Fruit fly (Drosophila melanogaster) whole organism, embryonic: ENCODE results near the gene Sulf1.

ENCODE experiments used
- ATbp ChIP-seq: fragments of 200-800 bp; sonication (Bioruptor generic); optimal IDR thresholded peaks from 2 replicates; lab custom pipeline; 2017; ENCODE audit warnings: missing biosample characterization, mild to moderate bottlenecking, missing genetic modification characterization, missing genetic modification reagents
- Abd-B ChIP-seq: fragments of 200-800 bp; sonication (Bioruptor generic); optimal IDR thresholded peaks from 2 replicates; lab custom pipeline; 2018; ENCODE audit warnings: missing biosample characterization, mild to moderate bottlenecking, missing genetic modification characterization, moderate library complexity
- Adf1 ChIP-seq: fragments of 200-800 bp; sonication (Bioruptor generic); IDR thresholded peaks from 2 replicates; pipeline ENCODE4 v1.3.6; 2022; ENCODE audit warnings: missing biosample characterization, missing genetic modification characterization
- Atf-2 ChIP-seq: fragments of 200-800 bp; sonication (Bioruptor generic); optimal IDR thresholded peaks from 2 replicates; lab custom pipeline; 2016; ENCODE audit warnings: missing biosample characterization, missing genetic modification characterization
- Blimp-1 ChIP-seq: fragments of 200-800 bp; sonication (Bioruptor generic); optimal IDR thresholded peaks from 3 replicates; lab custom pipeline; 2018; ENCODE audit warnings: missing biosample characterization, missing genetic modification characterization, mild to moderate bottlenecking, moderate library complexity, missing genetic modification reagents
- CG10431 ChIP-seq: fragments of 200-800 bp; sonication (Bioruptor generic); optimal IDR thresholded peaks from 3 replicates; lab custom pipeline; 2018; ENCODE audit warnings: missing biosample characterization, mild to moderate bottlenecking, missing genetic modification characterization
- CG11398 ChIP-seq: fragments of 200-800 bp; sonication (Bioruptor generic); optimal IDR thresholded peaks from 2 replicates; lab custom pipeline; 2016; ENCODE audit warnings: missing biosample characterization, missing genetic modification characterization
- CG11723 ChIP-seq: fragments of 200-800 bp; sonication (Bioruptor generic); optimal IDR thresholded peaks from 2 replicates; lab custom pipeline; 2017; ENCODE audit warnings: missing biosample characterization, mild to moderate bottlenecking, missing genetic modification characterization
- CG14014 ChIP-seq: fragments of 200-800 bp; sonication (Bioruptor generic); IDR thresholded peaks from 2 replicates; pipeline ENCODE4 v1.3.6; 2022; ENCODE audit warnings: missing biosample characterization, missing genetic modification characterization
- CG17359 ChIP-seq: fragments of 200-800 bp; sonication (Bioruptor generic); optimal IDR thresholded peaks from 3 replicates; lab custom pipeline; 2018; ENCODE audit warnings: missing biosample characterization, mild to moderate bottlenecking, missing genetic modification characterization, moderate library complexity
- CG17802 ChIP-seq: fragments of 200-800 bp; sonication (Bioruptor generic); optimal IDR thresholded peaks from 2 replicates; lab custom pipeline; 2018; ENCODE audit warnings: missing biosample characterization, mild to moderate bottlenecking, missing genetic modification characterization, moderate library complexity
- CG18599 ChIP-seq: fragments of 200-800 bp; sonication (Bioruptor generic); optimal IDR thresholded peaks from 3 replicates; lab custom pipeline; 2017; ENCODE audit warnings: missing biosample characterization, missing genetic modification characterization, mild to moderate bottlenecking, moderate library complexity, missing genetic modification reagents
- CG31365 ChIP-seq: fragments of 200-800 bp; sonication (Bioruptor generic); optimal IDR thresholded peaks from 2 replicates; lab custom pipeline; 2018; ENCODE audit warnings: missing biosample characterization, mild to moderate bottlenecking, missing genetic modification characterization
- CG31388 ChIP-seq: fragments of 200-800 bp; sonication (Bioruptor generic); optimal IDR thresholded peaks from 2 replicates; lab custom pipeline; 2016; ENCODE audit warnings: missing biosample characterization, missing genetic modification characterization
- CG32532 ChIP-seq: fragments of 200-800 bp; sonication (Bioruptor generic); IDR thresholded peaks from 2 replicates; pipeline ENCODE4 v1.3.6; 2022; ENCODE audit warnings: missing biosample characterization, missing genetic modification characterization
- CG3838 ChIP-seq: fragments of 200-800 bp; sonication (Bioruptor generic); optimal IDR thresholded peaks from 3 replicates; lab custom pipeline; 2016; ENCODE audit warnings: missing biosample characterization, missing genetic modification characterization
- CG4424 ChIP-seq: fragments of 200-800 bp; sonication (Bioruptor generic); optimal IDR thresholded peaks from 3 replicates; lab custom pipeline; 2016; ENCODE audit warnings: missing biosample characterization, missing genetic modification characterization
- CG8765 ChIP-seq: fragments of 200-800 bp; sonication (Bioruptor generic); IDR thresholded peaks from 2 replicates; pipeline ENCODE4 v1.3.6; 2022; ENCODE audit warnings: missing biosample characterization, missing genetic modification characterization
- Camta ChIP-seq: fragments of 200-800 bp; sonication (Bioruptor generic); optimal IDR thresholded peaks from 2 replicates; lab custom pipeline; 2016; ENCODE audit warnings: missing biosample characterization, missing genetic modification characterization
- CoRest ChIP-seq: fragments of 200-800 bp; sonication (Bioruptor generic); optimal IDR thresholded peaks from 3 replicates; lab custom pipeline; 2018; ENCODE audit warnings: missing biosample characterization, mild to moderate bottlenecking, missing genetic modification characterization, moderate library complexity
- Dad ChIP-seq: fragments of 200-800 bp; sonication (Bioruptor generic); optimal IDR thresholded peaks from 3 replicates; lab custom pipeline; 2016; ENCODE audit warnings: missing biosample characterization, missing genetic modification characterization
- Dref ChIP-seq: fragments of 200-800 bp; sonication (Bioruptor generic); IDR thresholded peaks from 2 replicates; pipeline ENCODE4 v1.3.6; 2022; ENCODE audit warnings: missing biosample characterization, missing genetic modification characterization
- E2f2 ChIP-seq: fragments of 200-800 bp; sonication (Bioruptor generic); IDR thresholded peaks from 2 replicates; pipeline ENCODE4 v1.3.6; 2022; ENCODE audit warnings: missing biosample characterization, missing genetic modification characterization
- Gug ChIP-seq: fragments of 200-800 bp; sonication (Bioruptor generic); IDR thresholded peaks from 4 replicates; pipeline ENCODE4 v1.3.6; 2022; ENCODE audit warnings: missing biosample characterization, missing genetic modification characterization
- HLHmδ ChIP-seq: fragments of 200-800 bp; sonication (Bioruptor generic); optimal IDR thresholded peaks from 2 replicates; lab custom pipeline; 2018; ENCODE audit warnings: missing biosample characterization, mild to moderate bottlenecking, missing genetic modification characterization, moderate library complexity
- Hey ChIP-seq: fragments of 200-800 bp; sonication (Bioruptor generic); optimal IDR thresholded peaks from 3 replicates; lab custom pipeline; 2018; ENCODE audit warnings: missing biosample characterization, mild to moderate bottlenecking, missing genetic modification characterization
- Hr39 ChIP-seq: fragments of >200 bp; optimal IDR thresholded peaks from 2 replicates; lab custom pipeline; 2017
- Lhr ChIP-seq: fragments of 200-800 bp; sonication (Bioruptor generic); optimal IDR thresholded peaks from 3 replicates; lab custom pipeline; 2017; ENCODE audit warnings: mild to moderate bottlenecking, missing biosample characterization, missing genetic modification reagents, missing genetic modification characterization
- Lim3 ChIP-seq: fragments of 200-800 bp; sonication (Bioruptor generic); IDR thresholded peaks from 2 replicates; pipeline ENCODE4 v1.3.6; 2022; ENCODE audit warnings: missing biosample characterization, missing genetic modification characterization
- Mes4 ChIP-seq: fragments of 200-800 bp; sonication (Bioruptor generic); optimal IDR thresholded peaks from 2 replicates; lab custom pipeline; 2016; ENCODE audit warnings: missing biosample characterization, missing genetic modification characterization
- Rx ChIP-seq: fragments of 200-800 bp; sonication (Bioruptor generic); IDR thresholded peaks from 2 replicates; pipeline ENCODE4 v1.3.6; 2022; ENCODE audit warnings: missing biosample characterization, missing genetic modification characterization
- Sry-δ ChIP-seq: fragments of 200-800 bp; sonication (Bioruptor generic); optimal IDR thresholded peaks from 2 replicates; lab custom pipeline; 2016; ENCODE audit warnings: missing biosample characterization, missing genetic modification characterization
- YL-1 ChIP-seq: fragments of 200-800 bp; sonication (Bioruptor generic); optimal IDR thresholded peaks from 3 replicates; lab custom pipeline; 2017; ENCODE audit warnings: missing biosample characterization, mild to moderate bottlenecking, missing genetic modification characterization
- amos ChIP-seq: fragments of 200-800 bp; sonication (Bioruptor generic); IDR thresholded peaks from 2 replicates; pipeline ENCODE4 v1.3.6; 2022; ENCODE audit warnings: missing biosample characterization, missing genetic modification characterization; ENCODE audit not compliant: partially characterized antibody
- ato ChIP-seq: fragments of 200-800 bp; sonication (Bioruptor generic); IDR thresholded peaks from 2 replicates; pipeline ENCODE4 v1.3.6; 2022; ENCODE audit warnings: missing biosample characterization, missing genetic modification characterization; ENCODE audit not compliant: partially characterized antibody
- bowl ChIP-seq: fragments of 200-800 bp; sonication (Bioruptor generic); IDR thresholded peaks from 2 replicates; pipeline ENCODE4 v1.3.6; 2022; ENCODE audit warnings: missing biosample characterization, missing genetic modification characterization
- btn ChIP-seq: fragments of 200-800 bp; sonication (Bioruptor generic); optimal IDR thresholded peaks from 2 replicates; lab custom pipeline; 2016; ENCODE audit warnings: missing biosample characterization, missing genetic modification characterization
- dimm ChIP-seq: fragments of 200-800 bp; sonication (Bioruptor generic); IDR thresholded peaks from 2 replicates; pipeline ENCODE4 v1.3.6; 2022; ENCODE audit warnings: missing biosample characterization, missing genetic modification characterization
- fd3F ChIP-seq: fragments of 200-800 bp; sonication (Bioruptor generic); optimal IDR thresholded peaks from 2 replicates; lab custom pipeline; 2018; ENCODE audit warnings: missing biosample characterization, mild to moderate bottlenecking, missing genetic modification characterization, moderate library complexity
- gcm2 ChIP-seq: fragments of 200-800 bp; sonication (Bioruptor generic); optimal IDR thresholded peaks from 2 replicates; lab custom pipeline; 2016; ENCODE audit warnings: missing biosample characterization, missing genetic modification characterization
- gsb-n ChIP-seq: fragments of 200-800 bp; sonication (Bioruptor generic); optimal IDR thresholded peaks from 3 replicates; lab custom pipeline; 2018; ENCODE audit warnings: missing biosample characterization, mild to moderate bottlenecking, missing genetic modification characterization
- nerfin-2 ChIP-seq: fragments of 200-800 bp; sonication (Bioruptor generic); IDR thresholded peaks from 2 replicates; pipeline ENCODE4 v1.3.6; 2022; ENCODE audit warnings: missing biosample characterization, missing genetic modification characterization; ENCODE audit not compliant: partially characterized antibody
- odd ChIP-seq: fragments of 200-800 bp; sonication (Bioruptor generic); optimal IDR thresholded peaks from 2 replicates; lab custom pipeline; 2017; ENCODE audit warnings: missing biosample characterization, mild to moderate bottlenecking, missing genetic modification characterization
- otp ChIP-seq: fragments of 200-800 bp; sonication (Bioruptor generic); IDR thresholded peaks from 3 replicates; pipeline ENCODE4, ENCODE4 v1.3.6; 2022; ENCODE audit warnings: missing biosample characterization, missing genetic modification characterization
- sc ChIP-seq, 3 experiments: fragments of >200 bp in 2 of 3; fragments of 200-800 bp in 1 of 3; sonication (Bioruptor generic) in 1 of 3; optimal IDR thresholded peaks; 2 replicates in 2 of 3; 3 replicates in 1 of 3; lab custom pipeline; 2017; ENCODE audit warnings: mild to moderate bottlenecking in 1 of 3, missing biosample characterization in 1 of 3, missing genetic modification characterization in 1 of 3, missing genetic modification reagents in 1 of 3
- sens ChIP-seq: fragments of 200-800 bp; sonication (Bioruptor generic); peaks from one replicate; lab custom pipeline; 2016; ENCODE audit warnings: missing biosample characterization, missing genetic modification characterization
- sqz ChIP-seq: fragments of 200-800 bp; sonication (Bioruptor generic); optimal IDR thresholded peaks from 3 replicates; lab custom pipeline; 2018; ENCODE audit warnings: missing biosample characterization, mild to moderate bottlenecking, missing genetic modification characterization
- ssp ChIP-seq: fragments of 200-800 bp; sonication (Bioruptor generic); IDR thresholded peaks from 2 replicates; pipeline ENCODE4 v1.3.6; 2022; ENCODE audit warnings: missing biosample characterization, missing genetic modification characterization
- sug ChIP-seq: fragments of 200-800 bp; optimal IDR thresholded peaks from 2 replicates; lab custom pipeline; 2019; ENCODE audit warnings: missing biosample characterization, mild to moderate bottlenecking, missing genetic modification characterization, moderate library complexity
- trem ChIP-seq: fragments of 200-800 bp; optimal IDR thresholded peaks from 3 replicates; lab custom pipeline; 2019; ENCODE audit warnings: missing biosample characterization, mild to moderate bottlenecking, missing genetic modification characterization, moderate library complexity
- vfl ChIP-seq: fragments of 200-800 bp; sonication (Bioruptor generic); optimal IDR thresholded peaks from 2 replicates; lab custom pipeline; 2016; ENCODE audit warnings: missing biosample characterization, missing genetic modification characterization
- zf30C ChIP-seq: fragments of 200-800 bp; sonication (Bioruptor generic); optimal IDR thresholded peaks from 3 replicates; lab custom pipeline; 2018; ENCODE audit warnings: missing biosample characterization, mild to moderate bottlenecking, missing genetic modification characterization

The Sulf1 gene

dm6 chr3R:16337053-16337385 is 2.4 kb downstream of the Sulf1 start:
- no peak for TF ChIP-seq HLHmδ (GFP tag; lab: Kevin White, UChicago)
- TF ChIP-seq sug (tag; lab: Kevin White, UChicago) = no peak
- no peak for TF ChIP-seq CG31365 (tag; lab: Kevin White, UChicago)
- no peak for TF ChIP-seq Hr39
- TF ChIP-seq YL-1 (GFP tag; lab: Kevin White, UChicago) = no peak
- TF ChIP-seq sqz (GFP tag; lab: Kevin White, UChicago) = no peak
- TF ChIP-seq Camta (GFP tag; lab: Kevin White, UChicago) = peak; percentile 56
- TF ChIP-seq Gug (GFP tag; lab: Robert Waterston, UW) = peak; percentile 23; the same call in 2 of the 4 replicates
- TF ChIP-seq sc (optimal IDR thresholded peaks at IDR 0.05; lab: Kevin White, UChicago) = no peak
- no peak for TF ChIP-seq sc (GFP tag; optimal IDR thresholded peaks at IDR 0.05; lab: Kevin White, UChicago)
- TF ChIP-seq Sry-δ (GFP tag; lab: Kevin White, UChicago) = peak; percentile 15
- peak; percentile 71; the same call in 2 of the 3 replicates for TF ChIP-seq otp (GFP tag; lab: Robert Waterston, UW)
- TF ChIP-seq CG14014 (GFP tag; lab: Robert Waterston, UW) = no peak
- TF ChIP-seq gsb-n = peak; percentile 85
- no peak for TF ChIP-seq Lhr
- TF ChIP-seq btn (GFP tag; lab: Kevin White, UChicago) = peak; percentile 51
- peak; percentile 46; the same call in 1 of the 2 replicates for TF ChIP-seq Rx (GFP tag; lab: Robert Waterston, UW)
- TF ChIP-seq CG3838 (GFP tag; lab: Kevin White, UChicago) = no peak
- no peak for TF ChIP-seq CG11398 (GFP tag; lab: Kevin White, UChicago)
- no peak for TF ChIP-seq ATbp
- TF ChIP-seq ssp (GFP tag; lab: Robert Waterston, UW) = peak; percentile 45; the same call in 1 of the 2 replicates
- peak; percentile 79 for TF ChIP-seq CG8765
- peak; percentile 24 for TF ChIP-seq Atf-2 (GFP tag; lab: Kevin White, UChicago)
- no peak for TF ChIP-seq ato (GFP tag; lab: Robert Waterston, UW)
- 0 out of 2 replicates have a peak, but pooled peaks have one; percentile 17 for TF ChIP-seq E2f2 (GFP tag; lab: Robert Waterston, UW)
- no peak for TF ChIP-seq CG11723 (GFP tag; lab: Kevin White, UChicago)
- TF ChIP-seq Blimp-1 = peak; percentile 62
- TF ChIP-seq amos = no peak
- peak; percentile 12 for TF ChIP-seq Mes4 (GFP tag; lab: Kevin White, UChicago)
- no peak for TF ChIP-seq Dref
- TF ChIP-seq gcm2 (GFP tag; lab: Kevin White, UChicago) = peak; percentile 36
- peak; percentile 97 for TF ChIP-seq sens
- TF ChIP-seq Adf1 (GFP tag; lab: Robert Waterston, UW) = no peak
- TF ChIP-seq CG17802 = no peak
- TF ChIP-seq CG18599 (GFP tag; lab: Kevin White, UChicago) = no peak
- no peak for TF ChIP-seq Hey (tag; lab: Kevin White, UChicago)
- peak; percentile 76 for TF ChIP-seq CG4424
- peak; percentile 98 for TF ChIP-seq zf30C (GFP tag; lab: Kevin White, UChicago)
- TF ChIP-seq Dad (GFP tag; lab: Kevin White, UChicago) = no peak
- TF ChIP-seq CoRest (tag; lab: Kevin White, UChicago) = peak; percentile 7
- TF ChIP-seq Lim3 = no peak
- TF ChIP-seq CG32532 (GFP tag; lab: Robert Waterston, UW) = no peak
- TF ChIP-seq fd3F (GFP tag; lab: Kevin White, UChicago) = no peak
- no peak for TF ChIP-seq Abd-B
- no peak for TF ChIP-seq bowl (GFP tag; lab: Robert Waterston, UW)
- no peak for TF ChIP-seq odd (GFP tag; lab: Kevin White, UChicago)
- no peak for TF ChIP-seq CG10431 (GFP tag; lab: Kevin White, UChicago)
- TF ChIP-seq trem (tag; lab: Kevin White, UChicago) = peak; percentile 40
- TF ChIP-seq dimm = no peak
- TF ChIP-seq CG31388 (GFP tag; lab: Kevin White, UChicago) = no peak
- TF ChIP-seq nerfin-2 (GFP tag; lab: Robert Waterston, UW) = no peak
- TF ChIP-seq vfl (GFP tag; lab: Kevin White, UChicago) = no peak
- TF ChIP-seq CG17359 (tag; lab: Kevin White, UChicago) = peak; percentile 59
